Worm (Caenorhabditis elegans): ENCODE results near the gene ubc-20.

Gene ubc-20

ce11 chrIII:171617-172016 lies 17.0 kb upstream of the ubc-20 start, which contains the start of the genes F40G9.9 and F40G9.12:
Gene F40G9.9, minus strand, starts transcription at chrIII:171717.
Gene F40G9.12, plus strand, starts transcription at chrIII:171847.
- no peak for TF ChIP-seq lin-11 (tag; optimal IDR thresholded peaks at IDR 0.05)
- TF ChIP-seq mbf-1 (tag; optimal IDR thresholded peaks at IDR 0.05) = no peak
- TF ChIP-seq mab-5 (tag; optimal IDR thresholded peaks at IDR 0.05) = no peak
- TF ChIP-seq nhr-10 (tag; optimal IDR thresholded peaks at IDR 0.05) = no peak
- TF ChIP-seq snpc-4 (tag; optimal IDR thresholded peaks at IDR 0.05) = no peak
- no peak for TF ChIP-seq nhr-6 (tag; optimal IDR thresholded peaks at IDR 0.05)
- no peak for TF ChIP-seq sma-3 (GFP tag; optimal IDR thresholded peaks at IDR 0.05)
- TF ChIP-seq aly-2 (tag; optimal IDR thresholded peaks at IDR 0.05) = no peak
- no peak for TF ChIP-seq ztf-11 (tag; optimal IDR thresholded peaks at IDR 0.05)
- TF ChIP-seq unc-39 (tag; optimal IDR thresholded peaks at IDR 0.05) = no peak
- TF ChIP-seq Y55F3AM.14 (GFP tag; optimal IDR thresholded peaks at IDR 0.05) = no peak

- TF ChIP-seq sem-4 (tag; optimal IDR thresholded peaks at IDR 0.05) = no peak
- TF ChIP-seq elt-1 (tag; optimal IDR thresholded peaks at IDR 0.05) = no peak
- TF ChIP-seq nhr-6 (tag; optimal IDR thresholded peaks at IDR 0.05) = no peak
- no peak for TF ChIP-seq C34F6.9 (tag; optimal IDR thresholded peaks at IDR 0.05)
These were observed 15.1 kb upstream of the ubc-20 start, which contains the start of gene F40G9.19 for ce11 chrIII:173501-173900. Gene F40G9.19, plus strand, starts transcription at chrIII:173801.

ce11 chrIII:175733-176132 lies 12.9 kb upstream of the ubc-20 start, which contains the start of gene clec-148:
Gene clec-148, minus strand, starts transcription at chrIII:175833.
- TF ChIP-seq unc-62 (GFP tag; optimal IDR thresholded peaks at IDR 0.05) (no peak), lsy-2 (tag; optimal IDR thresholded peaks at IDR 0.05) (no peak), fos-1 (tag; optimal IDR thresholded peaks at IDR 0.05) (peak; percentile 53), aly-2 (tag; optimal IDR thresholded peaks at IDR 0.05) (no peak), lin-11 (tag; optimal IDR thresholded peaks at IDR 0.05) (no peak), R02D3.7 (tag; optimal IDR thresholded peaks at IDR 0.05) (no peak)

ce11 chrIII:177715-178114 lies 10.9 kb upstream of the ubc-20 start, which contains the start of gene F40G9.14:
Gene F40G9.14, minus strand, starts transcription at chrIII:177815.
- TF ChIP-seq Y55F3AM.14 (GFP tag; optimal IDR thresholded peaks at IDR 0.05) (no peak), F13H6.1 (tag; optimal IDR thresholded peaks at IDR 0.05) (no peak), ztf-11 (tag; optimal IDR thresholded peaks at IDR 0.05) (no peak), sma-3 (GFP tag; optimal IDR thresholded peaks at IDR 0.05) (no peak), skn-1 (tag; optimal IDR thresholded peaks at IDR 0.05) (no peak), lin-13 (GFP tag; optimal IDR thresholded peaks at IDR 0.05) (no peak)

- TF ChIP-seq ztf-11 (tag; optimal IDR thresholded peaks at IDR 0.05) = no peak
- no peak for TF ChIP-seq C34F6.9 (tag; optimal IDR thresholded peaks at IDR 0.05)
- TF ChIP-seq peb-1 (tag; optimal IDR thresholded peaks at IDR 0.05) = no peak
- TF ChIP-seq nhr-21 (tag; optimal IDR thresholded peaks at IDR 0.05) = no peak
- TF ChIP-seq dmd-4 (tag; optimal IDR thresholded peaks at IDR 0.05) = no peak
- no peak for TF ChIP-seq crh-2 (tag; optimal IDR thresholded peaks at IDR 0.05)
- TF ChIP-seq nhr-129 (tag; optimal IDR thresholded peaks at IDR 0.05) = no peak
- TF ChIP-seq aly-2 (tag; optimal IDR thresholded peaks at IDR 0.05) = no peak
- TF ChIP-seq ZK546.5 (tag; optimal IDR thresholded peaks at IDR 0.05) = no peak
- TF ChIP-seq sma-9 (GFP tag; optimal IDR thresholded peaks at IDR 0.05) = no peak
- no peak for TF ChIP-seq sma-9 (tag; optimal IDR thresholded peaks at IDR 0.05)
- TF ChIP-seq F13H6.1 (tag; optimal IDR thresholded peaks at IDR 0.05) = no peak
These were observed 10.5 kb upstream of the ubc-20 start for ce11 chrIII:178126-178525.

ce11 chrIII:179123-179592 lies 9.5 kb upstream of the ubc-20 start, which contains the start of gene F40G9.6:
Gene F40G9.6, plus strand, starts transcription at chrIII:179542.
- TF ChIP-seq crh-2 (tag; optimal IDR thresholded peaks at IDR 0.05) = no peak
- no peak for TF ChIP-seq nhr-25 (tag; optimal IDR thresholded peaks at IDR 0.05)
- no peak for TF ChIP-seq dmd-4 (tag; optimal IDR thresholded peaks at IDR 0.05)

- TF ChIP-seq sma-9 (GFP tag; optimal IDR thresholded peaks at IDR 0.05) = no peak
- TF ChIP-seq sma-9 (tag; optimal IDR thresholded peaks at IDR 0.05) = no peak
- TF ChIP-seq lin-39 (tag; optimal IDR thresholded peaks at IDR 0.05) = no peak
- no peak for TF ChIP-seq nhr-6 (tag; optimal IDR thresholded peaks at IDR 0.05)
- no peak for TF ChIP-seq mdl-1 (tag; optimal IDR thresholded peaks at IDR 0.05)
- TF ChIP-seq Y55F3AM.14 (GFP tag; optimal IDR thresholded peaks at IDR 0.05) = no peak
- no peak for TF ChIP-seq nhr-11 (tag; optimal IDR thresholded peaks at IDR 0.05)
- TF ChIP-seq snpc-4 (tag; optimal IDR thresholded peaks at IDR 0.05) = no peak
- no peak for TF ChIP-seq gmeb-1 (tag; optimal IDR thresholded peaks at IDR 0.05)
- TF ChIP-seq F13H6.1 (tag; optimal IDR thresholded peaks at IDR 0.05) = no peak
- no peak for TF ChIP-seq ama-1 (optimal IDR thresholded peaks at IDR 0.05)
- TF ChIP-seq nhr-129 (tag; optimal IDR thresholded peaks at IDR 0.05) = no peak
- TF ChIP-seq mab-5 (tag; optimal IDR thresholded peaks at IDR 0.05) = no peak
- TF ChIP-seq nhr-21 (tag; optimal IDR thresholded peaks at IDR 0.05) = no peak
- TF ChIP-seq ceh-16 (tag; optimal IDR thresholded peaks at IDR 0.05) = no peak
- no peak for TF ChIP-seq crh-2 (tag; optimal IDR thresholded peaks at IDR 0.05)
- TF ChIP-seq R02D3.7 (tag; optimal IDR thresholded peaks at IDR 0.05) = no peak
These were observed 7.7 kb upstream of the ubc-20 start, which contains the start of gene F40G9.5 for ce11 chrIII:180963-181362. Gene F40G9.5, plus strand, starts transcription at chrIII:181263.
